Fruit fly (Drosophila melanogaster) whole organism, embryonic: ENCODE measurements around the gene CG3036.
A peak's percentile ranks its signal among the peaks of the same experiment; 100 is the strongest.

Source experiments
- Adf1 ChIP-seq: fragments of 200-800 bp; sonication (Bioruptor generic); IDR thresholded peaks from 2 replicates; pipeline ENCODE4 v1.3.6; 2022; ENCODE audit warnings: missing biosample characterization, missing genetic modification characterization
- CG10147 ChIP-seq: fragments of 200-800 bp; sonication (Bioruptor generic); optimal IDR thresholded peaks from 2 replicates; lab custom pipeline; 2019; ENCODE audit warnings: missing biosample characterization, mild to moderate bottlenecking, missing genetic modification characterization, moderate library complexity
- CG1233 ChIP-seq: fragments of 200-800 bp; sonication (Bioruptor generic); optimal IDR thresholded peaks from 4 replicates; lab custom pipeline; 2018; ENCODE audit warnings: missing biosample characterization, mild to moderate bottlenecking, missing genetic modification characterization
- CG12659 ChIP-seq: fragments of 200-800 bp; sonication (Bioruptor generic); optimal IDR thresholded peaks from 3 replicates; lab custom pipeline; 2017; ENCODE audit warnings: mild to moderate bottlenecking, missing biosample characterization, missing genetic modification reagents, missing genetic modification characterization
- CG12942 ChIP-seq: fragments of 200-800 bp; sonication (Bioruptor generic); optimal IDR thresholded peaks from 3 replicates; lab custom pipeline; 2016; ENCODE audit warnings: missing biosample characterization, missing genetic modification characterization
- CG13123 ChIP-seq: fragments of 200-800 bp; sonication (Bioruptor generic); optimal IDR thresholded peaks from 2 replicates; lab custom pipeline; 2016; ENCODE audit warnings: missing biosample characterization, missing genetic modification characterization
- CG13287 ChIP-seq: fragments of 200-800 bp; sonication (Bioruptor generic); IDR thresholded peaks from 2 replicates; pipeline ENCODE4 v1.3.6; 2022; ENCODE audit warnings: missing biosample characterization, missing genetic modification characterization; ENCODE audit not compliant: partially characterized antibody
- CG14441 ChIP-seq: fragments of 200-800 bp; sonication (Bioruptor generic); IDR thresholded peaks from 2 replicates; pipeline ENCODE4 v1.3.6; 2022; ENCODE audit warnings: missing biosample characterization, missing genetic modification characterization
- CG15073 ChIP-seq: fragments of 200-800 bp; sonication (Bioruptor generic); optimal IDR thresholded peaks from 2 replicates; lab custom pipeline; 2016; ENCODE audit warnings: missing biosample characterization, missing genetic modification characterization
- CG15696 ChIP-seq: fragments of 200-800 bp; sonication (Bioruptor generic); optimal IDR thresholded peaks from 2 replicates; lab custom pipeline; 2019; ENCODE audit warnings: missing biosample characterization, mild to moderate bottlenecking, missing genetic modification characterization, moderate library complexity
- CG16779 ChIP-seq: fragments of 200-800 bp; sonication (Bioruptor generic); IDR thresholded peaks from 2 replicates; pipeline ENCODE4 v1.3.6; 2022; ENCODE audit warnings: missing biosample characterization, missing genetic modification characterization
- CG17568 ChIP-seq: fragments of 200-800 bp; sonication (Bioruptor generic); optimal IDR thresholded peaks from 2 replicates; lab custom pipeline; 2018; ENCODE audit warnings: missing biosample characterization, mild to moderate bottlenecking, missing genetic modification characterization, moderate library complexity
- CG31388 ChIP-seq: fragments of 200-800 bp; sonication (Bioruptor generic); optimal IDR thresholded peaks from 2 replicates; lab custom pipeline; 2016; ENCODE audit warnings: missing biosample characterization, missing genetic modification characterization
- CG33557 ChIP-seq: fragments of 200-800 bp; sonication (Bioruptor generic); optimal IDR thresholded peaks from 2 replicates; lab custom pipeline; 2019; ENCODE audit warnings: missing biosample characterization, mild to moderate bottlenecking, missing genetic modification characterization, moderate library complexity
- CG34224 ChIP-seq: fragments of 200-800 bp; sonication (Bioruptor generic); IDR thresholded peaks from 3 replicates; pipeline ENCODE4 v1.3.6; 2022; ENCODE audit warnings: missing biosample characterization, missing genetic modification characterization; ENCODE audit not compliant: partially characterized antibody
- CG9817 ChIP-seq: fragments of 200-800 bp; sonication (Bioruptor generic); optimal IDR thresholded peaks from 2 replicates; lab custom pipeline; 2018; ENCODE audit warnings: missing biosample characterization, mild to moderate bottlenecking, missing genetic modification characterization, moderate library complexity
- Chrac-16 ChIP-seq: fragments of 200-800 bp; sonication (Bioruptor generic); optimal IDR thresholded peaks from 3 replicates; lab custom pipeline; 2016; ENCODE audit warnings: missing biosample characterization, missing genetic modification characterization
- Deaf1 ChIP-seq: fragments of 200-800 bp; optimal IDR thresholded peaks from 3 replicates; lab custom pipeline; 2019; ENCODE audit warnings: missing biosample characterization, mild to moderate bottlenecking, missing genetic modification characterization, moderate library complexity
- E2f1 ChIP-seq: fragments of 200-800 bp; sonication (Bioruptor generic); IDR thresholded peaks from 2 replicates; pipeline ENCODE4 v1.3.6; 2022; ENCODE audit warnings: missing biosample characterization, missing genetic modification characterization
- Fer3 ChIP-seq: fragments of 200-800 bp; sonication (Bioruptor generic); optimal IDR thresholded peaks from 2 replicates; lab custom pipeline; 2018; ENCODE audit warnings: missing biosample characterization, mild to moderate bottlenecking, missing genetic modification characterization, moderate library complexity
- Gug ChIP-seq: fragments of 200-800 bp; sonication (Bioruptor generic); IDR thresholded peaks from 4 replicates; pipeline ENCODE4 v1.3.6; 2022; ENCODE audit warnings: missing biosample characterization, missing genetic modification characterization
- Hmx ChIP-seq: fragments of 200-800 bp; sonication (Bioruptor generic); optimal IDR thresholded peaks from 2 replicates; lab custom pipeline; 2016; ENCODE audit warnings: missing biosample characterization, missing genetic modification characterization
- Lpt ChIP-seq: fragments of >200 bp; optimal IDR thresholded peaks from 2 replicates; lab custom pipeline; 2018; ENCODE audit warnings: missing biosample characterization, missing genetic modification characterization
- Mad ChIP-seq: fragments of 200-800 bp; sonication (Bioruptor generic); optimal IDR thresholded peaks from 2 replicates; lab custom pipeline; 2016; ENCODE audit warnings: missing biosample characterization, missing genetic modification characterization
- Max ChIP-seq: fragments of 200-800 bp; sonication (Bioruptor generic); optimal IDR thresholded peaks from 2 replicates; lab custom pipeline; 2016; ENCODE audit warnings: missing biosample characterization, mild to moderate bottlenecking, missing genetic modification characterization
- Med ChIP-seq: fragments of 200-800 bp; sonication (Bioruptor generic); peaks from one replicate; lab custom pipeline; 2016; ENCODE audit warnings: missing biosample characterization, missing genetic modification characterization, mild to moderate bottlenecking, inconsistent platforms, moderate library complexity
- Myb ChIP-seq: fragments of 200-800 bp; sonication (Bioruptor generic); optimal IDR thresholded peaks from 2 replicates; lab custom pipeline; 2016; ENCODE audit warnings: missing biosample characterization, missing genetic modification characterization
- NK7.1 ChIP-seq: fragments of 200-800 bp; sonication (Bioruptor generic); optimal IDR thresholded peaks from 3 replicates; lab custom pipeline; 2016; ENCODE audit warnings: missing biosample characterization, missing genetic modification characterization
- Optix ChIP-seq: fragments of 200-800 bp; sonication (Bioruptor generic); IDR thresholded peaks from 3 replicates; pipeline ENCODE4 v1.3.6; 2022; ENCODE audit warnings: missing biosample characterization, missing genetic modification characterization
- Ptx1 ChIP-seq: fragments of 200-800 bp; sonication (Bioruptor generic); IDR thresholded peaks from 2 replicates; pipeline ENCODE4 v1.3.6; 2022; ENCODE audit warnings: missing biosample characterization, missing genetic modification characterization
- Sox100B ChIP-seq: fragments of 200-800 bp; sonication (Bioruptor generic); optimal IDR thresholded peaks from 3 replicates; lab custom pipeline; 2018; ENCODE audit warnings: missing biosample characterization, mild to moderate bottlenecking, missing genetic modification characterization
- Stat92E ChIP-seq, 3 experiments: fragments of >200 bp in 2 of 3; fragments of 200-800 bp in 1 of 3; sonication (Bioruptor generic) in 1 of 3; optimal IDR thresholded peaks; 2 replicates each; lab custom pipeline; 2017 to 2019; ENCODE audit warnings: missing biosample characterization in 3 of 3, missing genetic modification characterization in 3 of 3, mild to moderate bottlenecking in 1 of 3, moderate library complexity in 1 of 3
- Xrp1 ChIP-seq: fragments of 200-800 bp; sonication (Bioruptor generic); IDR thresholded peaks from 2 replicates; pipeline ENCODE4 v1.3.6; 2022; ENCODE audit warnings: missing biosample characterization, missing genetic modification characterization
- ato ChIP-seq: fragments of 200-800 bp; sonication (Bioruptor generic); IDR thresholded peaks from 2 replicates; pipeline ENCODE4 v1.3.6; 2022; ENCODE audit warnings: missing biosample characterization, missing genetic modification characterization; ENCODE audit not compliant: partially characterized antibody
- bowl ChIP-seq: fragments of 200-800 bp; sonication (Bioruptor generic); IDR thresholded peaks from 2 replicates; pipeline ENCODE4 v1.3.6; 2022; ENCODE audit warnings: missing biosample characterization, missing genetic modification characterization
- cas ChIP-seq: fragments of 200-800 bp; sonication (Bioruptor generic); IDR thresholded peaks from 2 replicates; pipeline ENCODE4 v1.3.6; 2022; ENCODE audit warnings: missing biosample characterization, missing genetic modification characterization
- croc ChIP-seq: fragments of 200-800 bp; sonication (Bioruptor generic); conservative IDR thresholded peaks from 3 replicates; pipeline ENCODE4 v1.3.6; 2022; ENCODE audit warnings: missing biosample characterization, missing genetic modification characterization
- emc ChIP-seq: fragments of 200-800 bp; sonication (Bioruptor generic); optimal IDR thresholded peaks from 2 replicates; lab custom pipeline; 2016; ENCODE audit warnings: missing biosample characterization, missing genetic modification characterization
- gce ChIP-seq: fragments of 200-800 bp; sonication (Bioruptor generic); IDR thresholded peaks from 3 replicates; pipeline ENCODE4 v1.3.6; 2022; ENCODE audit warnings: missing biosample characterization, missing genetic modification characterization
- gfzf ChIP-seq: fragments of 200-800 bp; sonication (Bioruptor generic); optimal IDR thresholded peaks from 2 replicates; lab custom pipeline; 2016; ENCODE audit warnings: missing biosample characterization, mild to moderate bottlenecking, missing genetic modification characterization, moderate library complexity
- h ChIP-seq: fragments of >200 bp; optimal IDR thresholded peaks from 2 replicates; lab custom pipeline; 2017
- inv ChIP-seq: fragments of 200-800 bp; sonication (Bioruptor generic); IDR thresholded peaks from 2 replicates; pipeline ENCODE4 v1.3.6; 2022; ENCODE audit warnings: missing biosample characterization, missing genetic modification characterization; ENCODE audit not compliant: partially characterized antibody
- maf-S ChIP-seq: fragments of 200-800 bp; sonication (Bioruptor generic); optimal IDR thresholded peaks from 2 replicates; lab custom pipeline; 2016; ENCODE audit warnings: missing biosample characterization, missing genetic modification characterization
- prd ChIP-seq, 3 experiments: fragments of >200 bp in 2 of 3; fragments of 200-800 bp in 1 of 3; sonication (Bioruptor generic) in 1 of 3; optimal IDR thresholded peaks in 2 of 3; IDR thresholded peaks in 1 of 3; 2 replicates in 2 of 3; 3 replicates in 1 of 3; pipeline versions ENCODE4 v1.3.6 to Lab custom; 2017 to 2022; ENCODE audit warnings: missing biosample characterization in 1 of 3, missing genetic modification characterization in 1 of 3
- repo ChIP-seq: fragments of 200-800 bp; sonication (Bioruptor generic); optimal IDR thresholded peaks from 2 replicates; lab custom pipeline; 2016; ENCODE audit warnings: missing biosample characterization, missing genetic modification characterization
- row ChIP-seq: fragments of 200-800 bp; sonication (Bioruptor generic); IDR thresholded peaks from 3 replicates; pipeline ENCODE4 v1.3.6; 2022; ENCODE audit warnings: missing biosample characterization, missing genetic modification characterization
- sima ChIP-seq: fragments of 200-800 bp; sonication (Bioruptor generic); optimal IDR thresholded peaks from 2 replicates; lab custom pipeline; 2016; ENCODE audit warnings: missing biosample characterization, missing genetic modification characterization
- twi ChIP-seq: fragments of 200-800 bp; optimal IDR thresholded peaks from 2 replicates; lab custom pipeline; 2019; ENCODE audit warnings: missing biosample characterization, mild to moderate bottlenecking, missing genetic modification characterization, moderate library complexity
- vfl ChIP-seq: fragments of 200-800 bp; sonication (Bioruptor generic); optimal IDR thresholded peaks from 2 replicates; lab custom pipeline; 2016; ENCODE audit warnings: missing biosample characterization, missing genetic modification characterization
- zfh2 ChIP-seq: fragments of 200-800 bp; sonication (Bioruptor generic); optimal IDR thresholded peaks from 2 replicates; lab custom pipeline; 2016; ENCODE audit warnings: missing biosample characterization, missing genetic modification characterization

The CG3036 gene

dm6 chr2L:4891914-4892469 lies at the start of gene CG3036 (continued):
- peak; percentile 14 for TF ChIP-seq CG12659 (GFP tag; lab: Kevin White, UChicago)
- TF ChIP-seq Fer3: no peak
- peak; percentile 78 for TF ChIP-seq Deaf1 (tag; lab: Kevin White, UChicago)
- peak; percentile 18 for TF ChIP-seq Mad
- peak; percentile 23 for TF ChIP-seq Max (GFP tag; lab: Kevin White, UChicago)
- TF ChIP-seq prd (optimal IDR thresholded peaks at IDR 0.05; lab: Kevin White, UChicago): no peak
- 0 out of 3 replicates have a peak, but pooled peaks have one; percentile 22 for TF ChIP-seq prd (GFP tag; IDR thresholded peaks at IDR 0.05; lab: Robert Waterston, UW)
- TF ChIP-seq bowl: peak; percentile 57; the same call in 1 of the 2 replicates
- TF ChIP-seq croc (GFP tag; lab: Robert Waterston, UW): no peak; the same call in 2 of the 3 replicates
- no peak for TF ChIP-seq vfl (GFP tag; lab: Kevin White, UChicago)
- no peak for TF ChIP-seq Sox100B
- no peak for TF ChIP-seq Optix (GFP tag; lab: Robert Waterston, UW)
- TF ChIP-seq CG10147 (GFP tag; lab: Kevin White, UChicago): peak; percentile 2
- TF ChIP-seq CG1233 (GFP tag; lab: Kevin White, UChicago): no peak
- no peak for TF ChIP-seq Lpt (GFP tag; lab: Kevin White, UChicago)
- peak; percentile 66; the same call in 1 of the 2 replicates for TF ChIP-seq CG13287
- TF ChIP-seq gce (GFP tag; lab: Robert Waterston, UW): 0 out of 3 replicates have a peak, but pooled peaks have one; percentile 57
- no peak for TF ChIP-seq CG9817 (tag; lab: Kevin White, UChicago)
- peak; percentile 57; the same call in 2 of the 3 replicates for TF ChIP-seq CG34224 (GFP tag; lab: Robert Waterston, UW)
- peak; percentile 38 for TF ChIP-seq CG17568 (GFP tag; lab: Kevin White, UChicago)
- no peak for TF ChIP-seq cas
- no peak for TF ChIP-seq Hmx (GFP tag; lab: Kevin White, UChicago)
- TF ChIP-seq inv (GFP tag; lab: Robert Waterston, UW): no peak
- TF ChIP-seq Xrp1 (GFP tag; lab: Robert Waterston, UW): peak; percentile 44; the same call in 1 of the 2 replicates
- TF ChIP-seq CG31388: no peak
- TF ChIP-seq Ptx1 (GFP tag; lab: Robert Waterston, UW): no peak
- TF ChIP-seq Gug (GFP tag; lab: Robert Waterston, UW): no peak
- TF ChIP-seq E2f1: no peak
- no peak for TF ChIP-seq CG14441 (GFP tag; lab: Robert Waterston, UW)
- TF ChIP-seq row (GFP tag; lab: Robert Waterston, UW): peak; percentile 6; the same call in 1 of the 3 replicates
- TF ChIP-seq emc: no peak
- peak; percentile 6 for TF ChIP-seq Myb
- TF ChIP-seq CG12942 (GFP tag; lab: Kevin White, UChicago): no peak
- peak; percentile 3 for TF ChIP-seq CG15696 (tag; lab: Kevin White, UChicago)
- peak; percentile 67; the same call in 1 of the 2 replicates for TF ChIP-seq CG16779 (GFP tag; lab: Robert Waterston, UW)
- TF ChIP-seq twi (tag; lab: Kevin White, UChicago): peak; percentile 43
- TF ChIP-seq Adf1 (GFP tag; lab: Robert Waterston, UW): peak; percentile 100
- no peak for TF ChIP-seq zfh2 (GFP tag; lab: Kevin White, UChicago)
- TF ChIP-seq CG33557: peak; percentile 20
- TF ChIP-seq Chrac-16: no peak
- no peak for TF ChIP-seq NK7.1
- TF ChIP-seq repo: peak; percentile 27
- TF ChIP-seq gfzf (GFP tag; lab: Kevin White, UChicago): no peak
- no peak for TF ChIP-seq sima (GFP tag; lab: Kevin White, UChicago)
- TF ChIP-seq CG15073 (GFP tag; lab: Kevin White, UChicago): no peak
- TF ChIP-seq h (lab: Kevin White, UChicago): no peak
- TF ChIP-seq maf-S (GFP tag; lab: Kevin White, UChicago): no peak
- TF ChIP-seq ato (GFP tag; lab: Robert Waterston, UW): 0 out of 2 replicates have a peak, but pooled peaks have one; percentile 52
- peak in 1 of 3 experiments; percentile 81 for TF ChIP-seq Stat92E (GFP tag; optimal IDR thresholded peaks at IDR 0.05; lab: Kevin White, UChicago)
- no peak for TF ChIP-seq CG13123 (GFP tag; lab: Kevin White, UChicago)
- TF ChIP-seq Med: peak; percentile 90
